Fruit fly (Drosophila melanogaster): ENCODE data around the gene t-cup.

dm6 chr2L:12520780-12521526, 23.8 kb upstream of the t-cup start:
- TF ChIP-seq CG9817 (tag; optimal IDR thresholded peaks at IDR 0.05), result no peak
- no peak for TF ChIP-seq CG2129 (GFP tag; IDR thresholded peaks at IDR 0.05; ENCODE audit: partially characterized antibody)
- TF ChIP-seq Atf3 (GFP tag; optimal IDR thresholded peaks at IDR 0.05), result no peak
- no peak for TF ChIP-seq Atf6 (GFP tag; IDR thresholded peaks at IDR 0.05)
- no peak for TF ChIP-seq Xbp1 (GFP tag; optimal IDR thresholded peaks at IDR 0.05)
- TF ChIP-seq CG15514 (GFP tag; optimal IDR thresholded peaks at IDR 0.05), result no peak
- TF ChIP-seq CG2678 (tag; optimal IDR thresholded peaks at IDR 0.05), result no peak
- TF ChIP-seq Camta (GFP tag; optimal IDR thresholded peaks at IDR 0.05), result no peak
